Fruit fly (Drosophila melanogaster) Kc167 (cell line): ENCODE results near the gene Sfp26Ac.

Source experiments
- Myc ChIP-seq: fragments of >200 bp; optimal IDR thresholded peaks from 2 replicates; lab custom pipeline; 2017; ENCODE audit warnings: missing external identifiers
- h ChIP-seq: fragments of >200 bp; optimal IDR thresholded peaks from 3 replicates; lab custom pipeline; 2018; ENCODE audit warnings: missing external identifiers
- insv ChIP-seq: fragments of >200 bp; optimal IDR thresholded peaks from 3 replicates; lab custom pipeline; 2018; ENCODE audit warnings: missing external identifiers
- psq ChIP-seq: fragments of >200 bp; optimal IDR thresholded peaks from 2 replicates; lab custom pipeline; 2017; ENCODE audit warnings: missing external identifiers
- ttk ChIP-seq: sonication (Bioruptor generic); optimal IDR thresholded peaks from 2 replicates; lab custom pipeline; 2017; ENCODE audit warnings: missing external identifiers

DNA sequence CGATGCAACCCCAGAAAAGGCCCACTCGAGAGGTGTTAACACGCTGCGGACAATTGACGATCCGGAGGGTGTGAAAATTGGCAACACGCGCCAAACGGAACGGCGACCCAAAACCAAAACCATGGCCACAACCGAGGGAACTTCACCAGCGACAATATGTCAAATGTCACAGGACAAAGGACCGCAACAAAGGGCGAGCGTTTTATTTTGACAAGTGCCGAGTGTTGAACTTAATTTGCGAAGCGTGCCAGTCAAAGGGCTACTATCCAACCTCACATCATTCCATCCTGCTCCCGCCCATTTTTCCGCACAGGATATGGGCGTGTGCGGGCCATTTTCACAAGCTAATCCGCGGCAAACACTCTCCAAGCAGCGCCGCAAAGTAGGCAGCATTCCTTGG lies 42.8 kb upstream of the Sfp26Ac start:
- no peak for TF ChIP-seq psq
- no peak for TF ChIP-seq insv (lab: Kevin White, UChicago)
- no peak for TF ChIP-seq Myc (lab: Kevin White, UChicago)
- TF ChIP-seq ttk (lab: Kevin White, UChicago): no peak
- no peak for TF ChIP-seq h (lab: Kevin White, UChicago)
